Fruit fly (Drosophila melanogaster) whole organism, embryonic: ENCODE results near the gene Tmem214.

Source experiments
- Asciz ChIP-seq: fragments of 200-800 bp; sonication (Bioruptor generic); optimal IDR thresholded peaks from 2 replicates; lab custom pipeline; 2017; ENCODE audit warnings: missing biosample characterization, mild to moderate bottlenecking, missing genetic modification characterization, missing genetic modification reagents
- C15 ChIP-seq: fragments of 200-800 bp; sonication (Bioruptor generic); IDR thresholded peaks from 3 replicates; pipeline ENCODE4 v1.3.6; 2022; ENCODE audit warnings: missing biosample characterization, missing genetic modification characterization
- CG12659 ChIP-seq: fragments of 200-800 bp; sonication (Bioruptor generic); optimal IDR thresholded peaks from 3 replicates; lab custom pipeline; 2017; ENCODE audit warnings: mild to moderate bottlenecking, missing biosample characterization, missing genetic modification reagents, missing genetic modification characterization
- CG14710 ChIP-seq: fragments of 200-800 bp; sonication (Bioruptor generic); optimal IDR thresholded peaks from 3 replicates; lab custom pipeline; 2019; ENCODE audit warnings: missing biosample characterization, mild to moderate bottlenecking, missing genetic modification characterization, moderate library complexity
- CG15011 ChIP-seq: fragments of 200-800 bp; sonication (Bioruptor generic); optimal IDR thresholded peaks from 3 replicates; lab custom pipeline; 2018; ENCODE audit warnings: missing biosample characterization, mild to moderate bottlenecking, missing genetic modification characterization
- CG15073 ChIP-seq: fragments of 200-800 bp; sonication (Bioruptor generic); optimal IDR thresholded peaks from 2 replicates; lab custom pipeline; 2016; ENCODE audit warnings: missing biosample characterization, missing genetic modification characterization
- CG1529 ChIP-seq: fragments of 200-800 bp; sonication (Bioruptor generic); optimal IDR thresholded peaks from 3 replicates; lab custom pipeline; 2018; ENCODE audit warnings: missing biosample characterization, missing genetic modification characterization
- CG1647 ChIP-seq: fragments of 200-800 bp; sonication (Bioruptor generic); optimal IDR thresholded peaks from 3 replicates; lab custom pipeline; 2016; ENCODE audit warnings: missing biosample characterization, missing genetic modification characterization
- CG2116 ChIP-seq: fragments of 200-800 bp; sonication (Bioruptor generic); optimal IDR thresholded peaks from 3 replicates; lab custom pipeline; 2018; ENCODE audit warnings: missing biosample characterization, mild to moderate bottlenecking, missing genetic modification characterization
- CG3163 ChIP-seq: fragments of 200-800 bp; sonication (Bioruptor generic); optimal IDR thresholded peaks from 3 replicates; lab custom pipeline; 2016; ENCODE audit warnings: missing biosample characterization, missing genetic modification characterization
- CG4820 ChIP-seq: fragments of 200-800 bp; sonication (Bioruptor generic); optimal IDR thresholded peaks from 3 replicates; lab custom pipeline; 2016; ENCODE audit warnings: missing biosample characterization, missing genetic modification characterization
- CG6791 ChIP-seq: fragments of 200-800 bp; sonication (Bioruptor generic); IDR thresholded peaks from 3 replicates; pipeline ENCODE4 v1.3.6; 2022; ENCODE audit warnings: missing biosample characterization, missing genetic modification characterization; ENCODE audit not compliant: partially characterized antibody
- CG6854 ChIP-seq: fragments of 200-800 bp; sonication (Bioruptor generic); optimal IDR thresholded peaks from 3 replicates; lab custom pipeline; 2017; ENCODE audit warnings: missing biosample characterization, mild to moderate bottlenecking, missing genetic modification characterization
- CG7839 ChIP-seq: fragments of 200-800 bp; sonication (Bioruptor generic); optimal IDR thresholded peaks from 3 replicates; lab custom pipeline; 2018; ENCODE audit warnings: missing biosample characterization, mild to moderate bottlenecking, missing genetic modification characterization, moderate library complexity
- CG8359 ChIP-seq: fragments of 200-800 bp; sonication (Bioruptor generic); optimal IDR thresholded peaks from 2 replicates; lab custom pipeline; 2017; ENCODE audit warnings: missing biosample characterization, mild to moderate bottlenecking, missing genetic modification characterization, borderline replicate concordance
- CG9932 ChIP-seq: fragments of 200-800 bp; sonication (Bioruptor generic); IDR thresholded peaks from 2 replicates; pipeline ENCODE4 v1.3.6; 2022; ENCODE audit warnings: missing biosample characterization, missing genetic modification characterization
- Camta ChIP-seq: fragments of 200-800 bp; sonication (Bioruptor generic); optimal IDR thresholded peaks from 2 replicates; lab custom pipeline; 2016; ENCODE audit warnings: missing biosample characterization, missing genetic modification characterization
- CkIIα-i1 ChIP-seq: fragments of 200-800 bp; sonication (Bioruptor generic); IDR thresholded peaks from 2 replicates; pipeline ENCODE4 v1.3.6; 2022; ENCODE audit warnings: missing biosample characterization, missing genetic modification characterization
- Dad ChIP-seq: fragments of 200-800 bp; sonication (Bioruptor generic); optimal IDR thresholded peaks from 3 replicates; lab custom pipeline; 2016; ENCODE audit warnings: missing biosample characterization, missing genetic modification characterization
- Dip3 ChIP-seq: fragments of 200-800 bp; sonication (Bioruptor generic); optimal IDR thresholded peaks from 3 replicates; lab custom pipeline; 2016; ENCODE audit warnings: missing biosample characterization, missing genetic modification characterization
- E2f2 ChIP-seq: fragments of 200-800 bp; sonication (Bioruptor generic); IDR thresholded peaks from 2 replicates; pipeline ENCODE4 v1.3.6; 2022; ENCODE audit warnings: missing biosample characterization, missing genetic modification characterization
- H2.0 ChIP-seq: fragments of 200-800 bp; sonication (Bioruptor generic); IDR thresholded peaks from 2 replicates; pipeline ENCODE4 v1.3.6; 2022; ENCODE audit warnings: missing biosample characterization, missing genetic modification characterization
- HHEX ChIP-seq: fragments of 200-800 bp; sonication (Bioruptor generic); optimal IDR thresholded peaks from 3 replicates; lab custom pipeline; 2017; ENCODE audit warnings: missing biosample characterization, mild to moderate bottlenecking, missing genetic modification characterization, missing genetic modification reagents
- Nf-YB ChIP-seq: fragments of 200-800 bp; sonication (Bioruptor generic); optimal IDR thresholded peaks from 3 replicates; lab custom pipeline; 2019; ENCODE audit warnings: missing biosample characterization, mild to moderate bottlenecking, missing genetic modification characterization, moderate library complexity
- Opbp ChIP-seq: fragments of 200-800 bp; sonication (Bioruptor generic); IDR thresholded peaks from 3 replicates; pipeline ENCODE4 v1.3.6; 2022; ENCODE audit warnings: missing biosample characterization, missing genetic modification characterization; ENCODE audit not compliant: partially characterized antibody
- Xrp1 ChIP-seq: fragments of 200-800 bp; sonication (Bioruptor generic); IDR thresholded peaks from 2 replicates; pipeline ENCODE4 v1.3.6; 2022; ENCODE audit warnings: missing biosample characterization, missing genetic modification characterization
- YL-1 ChIP-seq: fragments of 200-800 bp; sonication (Bioruptor generic); optimal IDR thresholded peaks from 3 replicates; lab custom pipeline; 2017; ENCODE audit warnings: missing biosample characterization, mild to moderate bottlenecking, missing genetic modification characterization
- ase ChIP-seq: fragments of 200-800 bp; sonication (Bioruptor generic); IDR thresholded peaks from 3 replicates; pipeline ENCODE4 v1.3.6; 2022; ENCODE audit warnings: missing biosample characterization, missing genetic modification characterization
- bowl ChIP-seq: fragments of 200-800 bp; sonication (Bioruptor generic); IDR thresholded peaks from 2 replicates; pipeline ENCODE4 v1.3.6; 2022; ENCODE audit warnings: missing biosample characterization, missing genetic modification characterization
- da ChIP-seq: fragments of 200-800 bp; sonication (Bioruptor generic); optimal IDR thresholded peaks from 2 replicates; lab custom pipeline; 2016; ENCODE audit warnings: missing biosample characterization, missing genetic modification characterization
- dan ChIP-seq: fragments of 200-800 bp; sonication (Bioruptor generic); IDR thresholded peaks from 2 replicates; pipeline ENCODE4 v1.3.6; 2022; ENCODE audit warnings: missing biosample characterization, missing genetic modification characterization
- gce ChIP-seq: fragments of 200-800 bp; sonication (Bioruptor generic); IDR thresholded peaks from 3 replicates; pipeline ENCODE4 v1.3.6; 2022; ENCODE audit warnings: missing biosample characterization, missing genetic modification characterization
- grn ChIP-seq: fragments of 200-800 bp; sonication (Bioruptor generic); optimal IDR thresholded peaks from 3 replicates; lab custom pipeline; 2017; ENCODE audit warnings: missing biosample characterization, missing genetic modification characterization
- hkb ChIP-seq, 2 experiments: fragments of 200-800 bp in 1 of 2; fragments of >200 bp in 1 of 2; sonication (Bioruptor generic) in 1 of 2; IDR thresholded peaks in 1 of 2; optimal IDR thresholded peaks in 1 of 2; 2 replicates each; pipeline versions ENCODE4 v1.3.6 to Lab custom; 2017 to 2022; ENCODE audit warnings: missing biosample characterization in 1 of 2, missing genetic modification characterization in 1 of 2
- lov ChIP-seq, 2 experiments: fragments of 200-800 bp in 1 of 2; fragments of >200 bp in 1 of 2; sonication (Bioruptor generic) in 1 of 2; IDR thresholded peaks in 1 of 2; optimal IDR thresholded peaks in 1 of 2; 2 replicates in 1 of 2; 3 replicates in 1 of 2; pipeline versions ENCODE4 v1.3.6 to Lab custom; 2017 to 2022; ENCODE audit warnings: missing biosample characterization in 1 of 2, missing genetic modification characterization in 1 of 2
- nau ChIP-seq: fragments of 200-800 bp; sonication (Bioruptor generic); optimal IDR thresholded peaks from 3 replicates; lab custom pipeline; 2017; ENCODE audit warnings: missing biosample characterization, mild to moderate bottlenecking, missing genetic modification characterization, missing genetic modification reagents
- nerfin-1 ChIP-seq: fragments of 200-800 bp; sonication (Bioruptor generic); optimal IDR thresholded peaks from 3 replicates; lab custom pipeline; 2019; ENCODE audit warnings: missing biosample characterization, mild to moderate bottlenecking, missing genetic modification characterization, moderate library complexity
- otp ChIP-seq: fragments of 200-800 bp; sonication (Bioruptor generic); IDR thresholded peaks from 3 replicates; pipeline ENCODE4, ENCODE4 v1.3.6; 2022; ENCODE audit warnings: missing biosample characterization, missing genetic modification characterization
- pita ChIP-seq: fragments of 200-800 bp; sonication (Bioruptor generic); optimal IDR thresholded peaks from 2 replicates; lab custom pipeline; 2017; ENCODE audit warnings: missing biosample characterization, mild to moderate bottlenecking, missing genetic modification characterization
- pros ChIP-seq: fragments of 200-800 bp; sonication (Bioruptor generic); optimal IDR thresholded peaks from 3 replicates; lab custom pipeline; 2019; ENCODE audit warnings: missing biosample characterization, mild to moderate bottlenecking, missing genetic modification characterization, moderate library complexity
- ro ChIP-seq: fragments of 200-800 bp; sonication (Bioruptor generic); IDR thresholded peaks from 2 replicates; pipeline ENCODE4 v1.3.6; 2022; ENCODE audit warnings: missing biosample characterization, missing genetic modification characterization
- sd ChIP-seq: fragments of 200-800 bp; sonication (Bioruptor generic); optimal IDR thresholded peaks from 3 replicates; lab custom pipeline; 2018; ENCODE audit warnings: missing biosample characterization, mild to moderate bottlenecking, missing genetic modification characterization, moderate library complexity
- sqz ChIP-seq: fragments of 200-800 bp; sonication (Bioruptor generic); optimal IDR thresholded peaks from 3 replicates; lab custom pipeline; 2018; ENCODE audit warnings: missing biosample characterization, mild to moderate bottlenecking, missing genetic modification characterization
- trem ChIP-seq: fragments of 200-800 bp; optimal IDR thresholded peaks from 3 replicates; lab custom pipeline; 2019; ENCODE audit warnings: missing biosample characterization, mild to moderate bottlenecking, missing genetic modification characterization, moderate library complexity
- tup ChIP-seq: fragments of 200-800 bp; sonication (Bioruptor generic); optimal IDR thresholded peaks from 2 replicates; lab custom pipeline; 2016; ENCODE audit warnings: missing biosample characterization, mild to moderate bottlenecking, missing genetic modification characterization, moderate library complexity
- wor ChIP-seq: fragments of 200-800 bp; sonication (Bioruptor generic); IDR thresholded peaks from 2 replicates; pipeline ENCODE4 v1.3.6; 2022; ENCODE audit warnings: missing biosample characterization, missing genetic modification characterization
- yki ChIP-seq: fragments of >200 bp; optimal IDR thresholded peaks from 3 replicates; lab custom pipeline; 2018
- zf30C ChIP-seq: fragments of 200-800 bp; sonication (Bioruptor generic); optimal IDR thresholded peaks from 3 replicates; lab custom pipeline; 2018; ENCODE audit warnings: missing biosample characterization, mild to moderate bottlenecking, missing genetic modification characterization

The Tmem214 gene

dm6 chr2L:11003925-11004673 is 34.0 kb upstream of the Tmem214 start, which contains the start of gene RpL9 (continued):
- TF ChIP-seq CG8359 (GFP tag; lab: Kevin White, UChicago) (peak; percentile 63), nau (GFP tag; lab: Kevin White, UChicago) (peak; percentile 84), Dip3 (GFP tag; lab: Kevin White, UChicago) (peak; percentile 45), sqz (no peak), CG4820 (GFP tag; lab: Kevin White, UChicago) (no peak), YL-1 (GFP tag; lab: Kevin White, UChicago) (peak; percentile 96), pros (GFP tag; lab: Kevin White, UChicago) (no peak), E2f2 (GFP tag; lab: Robert Waterston, UW) (no peak; the same call in none of the 2 replicates), C15 (GFP tag; lab: Robert Waterston, UW) (peak; percentile 61; the same call in 1 of the 3 replicates), CG3163 (GFP tag; lab: Kevin White, UChicago) (peak; percentile 8), yki (lab: Kevin White, UChicago) (no peak), CG14710 (tag; lab: Kevin White, UChicago) (peak; percentile 56), Asciz (GFP tag; lab: Kevin White, UChicago) (peak; percentile 78), CG7839 (no peak), CG15011 (peak; percentile 74), tup (GFP tag; lab: Kevin White, UChicago) (no peak), lov (optimal IDR thresholded peaks at IDR 0.05; lab: Kevin White, UChicago) (no peak), lov (GFP tag; IDR thresholded peaks at IDR 0.05; lab: Robert Waterston, UW) (no peak; the same call in 1 of the 3 replicates), grn (GFP tag; lab: Kevin White, UChicago) (no peak), Opbp (GFP tag; lab: Robert Waterston, UW) (no peak), CG9932 (GFP tag; lab: Robert Waterston, UW) (no peak), gce (GFP tag; lab: Robert Waterston, UW) (peak; percentile 81; the same call in 2 of the 3 replicates), CG1529 (GFP tag; lab: Kevin White, UChicago) (peak; percentile 69), bowl (peak; percentile 64; the same call in 1 of the 2 replicates), trem (tag; lab: Kevin White, UChicago) (peak; percentile 39), CG6791 (GFP tag; lab: Robert Waterston, UW) (no peak), Dad (peak; percentile 13), dan (GFP tag; lab: Robert Waterston, UW) (no peak), CkIIα-i1 (GFP tag; lab: Robert Waterston, UW) (no peak), HHEX (GFP tag; lab: Kevin White, UChicago) (peak; percentile 86), pita (GFP tag; lab: Kevin White, UChicago) (no peak), Xrp1 (0 out of 2 replicates have a peak, but pooled peaks have one; percentile 6), sd (tag; lab: Kevin White, UChicago) (no peak), CG1647 (peak; percentile 50), H2.0 (GFP tag; lab: Robert Waterston, UW) (peak; percentile 34), CG15073 (GFP tag; lab: Kevin White, UChicago) (no peak), wor (GFP tag; lab: Robert Waterston, UW) (no peak), da (GFP tag; lab: Kevin White, UChicago) (peak; percentile 30), ase (GFP tag; lab: Robert Waterston, UW) (no peak; the same call in 2 of the 3 replicates), nerfin-1 (tag; lab: Kevin White, UChicago) (peak; percentile 70), hkb (optimal IDR thresholded peaks at IDR 0.05; lab: Kevin White, UChicago) (no peak), hkb (GFP tag; IDR thresholded peaks at IDR 0.05; lab: Robert Waterston, UW) (peak; percentile 83), otp (GFP tag; lab: Robert Waterston, UW) (peak; percentile 92), CG6854 (GFP tag; lab: Kevin White, UChicago) (peak; percentile 84), Camta (GFP tag; lab: Kevin White, UChicago) (peak; percentile 70), Nf-YB (no peak), ro (GFP tag; lab: Robert Waterston, UW) (no peak), zf30C (GFP tag; lab: Kevin White, UChicago) (peak; percentile 37), CG2116 (GFP tag; lab: Kevin White, UChicago) (peak; percentile 69), CG12659 (GFP tag; lab: Kevin White, UChicago) (peak; percentile 83)
